Fruit fly (Drosophila melanogaster): Measurements from ENCODE around the gene CG13409.
A peak's percentile ranks its signal among the peaks of the same experiment; 100 is the strongest.

Gene CG13409

dm6 chr3R:22044443-22044970 lies 12.8 kb upstream of the CG13409 start:
- TF ChIP-seq CG8301 (tag; optimal IDR thresholded peaks at IDR 0.05) (no peak), Pif1A (GFP tag; optimal IDR thresholded peaks at IDR 0.05) (no peak), CG13204 (GFP tag; optimal IDR thresholded peaks at IDR 0.05) (no peak), CG17806 (tag; optimal IDR thresholded peaks at IDR 0.05) (no peak), CG12605 (GFP tag; IDR thresholded peaks at IDR 0.05) (no peak), CG34367 (tag; optimal IDR thresholded peaks at IDR 0.05) (no peak), gl (tag; optimal IDR thresholded peaks at IDR 0.05) (no peak), EcR (GFP tag; optimal IDR thresholded peaks at IDR 0.05) (no peak), Ets98B (GFP tag; IDR thresholded peaks at IDR 0.05) (no peak), Pif1B (GFP tag; optimal IDR thresholded peaks at IDR 0.05) (no peak), D1 (tag; optimal IDR thresholded peaks at IDR 0.05) (no peak), CG9948 (tag; optimal IDR thresholded peaks at IDR 0.05) (no peak), Snoo (tag; optimal IDR thresholded peaks at IDR 0.05) (no peak), CG32121 (GFP tag; IDR thresholded peaks at IDR 0.05) (no peak), CG10348 (GFP tag; IDR thresholded peaks at IDR 0.05) (no peak), CG8159 (tag; optimal IDR thresholded peaks at IDR 0.05) (no peak), CG4496 (GFP tag; IDR thresholded peaks at IDR 0.05) (no peak), CG14655 (GFP tag; optimal IDR thresholded peaks at IDR 0.05) (no peak), rn (GFP tag; IDR thresholded peaks at IDR 0.05) (no peak)

- TF ChIP-seq CG4496 (GFP tag; IDR thresholded peaks at IDR 0.05) = no peak
- no peak for TF ChIP-seq CG9948 (tag; optimal IDR thresholded peaks at IDR 0.05)
- peak; percentile 19 for TF ChIP-seq D1 (tag; optimal IDR thresholded peaks at IDR 0.05)
- TF ChIP-seq CG34367 (tag; optimal IDR thresholded peaks at IDR 0.05) = no peak
- 0 out of 3 replicates have a peak, but pooled peaks have one; percentile 7 for TF ChIP-seq fd96Ca (GFP tag; IDR thresholded peaks at IDR 0.05)
- no peak for TF ChIP-seq rn (GFP tag; IDR thresholded peaks at IDR 0.05)
- TF ChIP-seq EcR (GFP tag; optimal IDR thresholded peaks at IDR 0.05) = peak; percentile 97
- TF ChIP-seq CG13204 (GFP tag; optimal IDR thresholded peaks at IDR 0.05) = peak; percentile 7
Measured at dm6 chr3R:22043748-22044402, 12.2 kb upstream of the CG13409 start.

dm6 chr3R:22042982-22043381 lies 11.3 kb upstream of the CG13409 start:
- TF ChIP-seq CG12605 (GFP tag; IDR thresholded peaks at IDR 0.05) = 0 out of 2 replicates have a peak, but pooled peaks have one; percentile 20
- no peak for TF ChIP-seq gl (tag; optimal IDR thresholded peaks at IDR 0.05)
- no peak for TF ChIP-seq CG10348 (GFP tag; IDR thresholded peaks at IDR 0.05)

dm6 chr3R:22042283-22042875 lies 10.7 kb upstream of the CG13409 start:
- TF ChIP-seq Snoo (tag; optimal IDR thresholded peaks at IDR 0.05) = no peak
- TF ChIP-seq EcR (GFP tag; optimal IDR thresholded peaks at IDR 0.05) = peak; percentile 35

DNA sequence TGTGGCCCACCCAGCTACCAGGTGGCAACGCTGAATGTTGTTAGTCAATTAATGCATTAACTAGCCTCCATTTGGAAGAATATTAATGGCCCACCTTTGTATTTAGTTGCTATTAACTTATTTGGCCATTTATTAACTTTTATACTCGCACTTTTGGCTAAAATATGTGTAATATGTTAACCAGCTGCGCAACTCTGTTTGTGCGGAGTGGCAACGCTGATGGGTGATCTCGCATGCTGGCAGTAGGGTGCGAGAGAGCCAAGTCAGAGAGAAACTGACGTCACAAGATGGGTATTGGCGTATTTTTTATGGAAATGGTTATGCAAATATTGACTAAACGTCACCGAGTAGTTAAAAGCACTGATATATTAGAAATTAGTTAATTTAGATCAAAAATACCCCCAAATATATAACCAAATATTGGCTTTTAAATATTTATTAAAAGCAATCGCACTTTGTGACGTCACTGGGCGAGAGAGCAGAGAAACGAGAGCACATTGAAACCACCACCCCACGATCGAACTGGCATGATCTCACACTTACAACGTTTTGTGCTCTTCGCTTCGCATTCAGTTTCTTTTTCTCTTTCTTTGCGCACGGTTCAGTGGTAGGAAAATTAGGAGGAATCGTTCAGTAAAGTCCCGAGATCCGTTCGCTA lies 10.1 kb upstream of the CG13409 start, which contains the start of gene how:
how (plus strand) TSS at position 567 of the 658 bp plus-strand sequence.
- TF ChIP-seq Snoo (tag; optimal IDR thresholded peaks at IDR 0.05) (peak; percentile 16), fd96Ca (GFP tag; IDR thresholded peaks at IDR 0.05) (peak; percentile 5; the same call in 1 of the 3 replicates), EcR (GFP tag; optimal IDR thresholded peaks at IDR 0.05) (no peak), Pif1A (GFP tag; optimal IDR thresholded peaks at IDR 0.05) (peak; percentile 33), Pif1B (GFP tag; optimal IDR thresholded peaks at IDR 0.05) (peak; percentile 40), CG15710 (tag; optimal IDR thresholded peaks at IDR 0.05) (peak; percentile 13)

- TF ChIP-seq CG12605 (GFP tag; IDR thresholded peaks at IDR 0.05) (no peak), CG8301 (tag; optimal IDR thresholded peaks at IDR 0.05) (no peak), EcR (GFP tag; optimal IDR thresholded peaks at IDR 0.05) (no peak), Pif1A (GFP tag; optimal IDR thresholded peaks at IDR 0.05) (no peak), fd96Ca (GFP tag; IDR thresholded peaks at IDR 0.05) (no peak), CG8159 (tag; optimal IDR thresholded peaks at IDR 0.05) (no peak), CG10348 (GFP tag; IDR thresholded peaks at IDR 0.05) (no peak), CG15710 (tag; optimal IDR thresholded peaks at IDR 0.05) (no peak), gl (tag; optimal IDR thresholded peaks at IDR 0.05) (no peak), Pif1B (GFP tag; optimal IDR thresholded peaks at IDR 0.05) (no peak), Ets98B (GFP tag; IDR thresholded peaks at IDR 0.05) (no peak), CG17806 (tag; optimal IDR thresholded peaks at IDR 0.05) (no peak), CG13204 (GFP tag; optimal IDR thresholded peaks at IDR 0.05) (no peak)
Measured at dm6 chr3R:22040400-22040799, 8.7 kb upstream of the CG13409 start.
